Worm (Caenorhabditis elegans) whole organism, early embryonic: ENCODE data around the gene C52B9.19.

Experiments
- B0310.2 ChIP-seq: sonication (generic microtip); optimal IDR thresholded peaks from 2 replicates; lab custom pipeline; 2016; ENCODE audit warnings: mild to moderate bottlenecking, missing genetic modification characterization, missing compliant biosample characterization
- F13C5.2 ChIP-seq: sonication (generic microtip); optimal IDR thresholded peaks from 2 replicates; lab custom pipeline; 2017; ENCODE audit warnings: mild to moderate bottlenecking, missing genetic modification characterization, inconsistent platforms, missing compliant biosample characterization
- aly-1 ChIP-seq: sonication (generic microtip); optimal IDR thresholded peaks from 2 replicates; lab custom pipeline; 2016; ENCODE audit warnings: missing genetic modification characterization, missing compliant biosample characterization
- ama-1 ChIP-seq: fragments of 150-350 bp; optimal IDR thresholded peaks from 2 replicates; lab custom pipeline; 2014
- ceh-13 ChIP-seq: fragments of 200-800 bp; sonication (Bioruptor generic); optimal IDR thresholded peaks from 2 replicates; lab custom pipeline; 2018; ENCODE audit warnings: mild to moderate bottlenecking, missing genetic modification characterization, missing compliant biosample characterization
- ceh-36 ChIP-seq: sonication (generic microtip); optimal IDR thresholded peaks from 2 replicates; lab custom pipeline; 2016; ENCODE audit warnings: missing genetic modification characterization, inconsistent platforms, missing compliant biosample characterization
- ets-7 ChIP-seq: sonication (generic microtip); optimal IDR thresholded peaks from 2 replicates; lab custom pipeline; 2016; ENCODE audit warnings: missing genotype, missing genetic modification characterization, missing compliant biosample characterization
- flt-1 ChIP-seq: fragments of 200-800 bp; sonication (Bioruptor generic); IDR thresholded peaks from 2 replicates; pipeline ENCODE4 v1.3.6; 2022; ENCODE audit warnings: missing genetic modification characterization, missing compliant biosample characterization
- hmbx-1 ChIP-seq: sonication (generic microtip); optimal IDR thresholded peaks from 2 replicates; lab custom pipeline; 2016; ENCODE audit warnings: mild to moderate bottlenecking, missing genetic modification characterization, missing compliant biosample characterization
- hmg-4 ChIP-seq: fragments of 200-800 bp; sonication (Bioruptor generic); optimal IDR thresholded peaks from 2 replicates; lab custom pipeline; 2018; ENCODE audit warnings: mild to moderate bottlenecking, missing genetic modification characterization, missing compliant biosample characterization
- hnd-1 ChIP-seq: sonication (generic microtip); optimal IDR thresholded peaks from 2 replicates; lab custom pipeline; 2016; ENCODE audit warnings: missing genetic modification characterization, missing compliant biosample characterization
- pes-1 ChIP-seq: fragments of 200-800 bp; sonication (Bioruptor generic); IDR thresholded peaks from 2 replicates; pipeline ENCODE4 v1.3.6; 2022; ENCODE audit warnings: missing genetic modification reagents, missing genetic modification characterization, missing compliant biosample characterization
- scrt-1 ChIP-seq: fragments of 200-800 bp; sonication (Bioruptor generic); IDR thresholded peaks from 2 replicates; pipeline ENCODE4 v1.3.6; 2022; ENCODE audit warnings: missing genetic modification characterization, missing compliant biosample characterization
- sea-1 ChIP-seq: fragments of 200-800 bp; sonication (Bioruptor generic); conservative IDR thresholded peaks from 2 replicates; pipeline ENCODE4 v1.3.6; 2022; ENCODE audit warnings: missing genetic modification characterization, missing compliant biosample characterization
- tbx-11 ChIP-seq: fragments of 200-800 bp; sonication (Bioruptor generic); IDR thresholded peaks from 2 replicates; pipeline ENCODE4 v1.3.6; 2022; ENCODE audit warnings: missing genetic modification characterization, missing compliant biosample characterization
- tbx-37 ChIP-seq: fragments of 200-800 bp; sonication (Bioruptor generic); conservative IDR thresholded peaks from 2 replicates; pipeline ENCODE4 v1.3.6; 2022; ENCODE audit warnings: missing genetic modification reagents, missing genetic modification characterization, missing compliant biosample characterization
- tra-4 ChIP-seq: sonication (generic microtip); optimal IDR thresholded peaks from 2 replicates; lab custom pipeline; 2017; ENCODE audit warnings: missing genetic modification characterization, missing compliant biosample characterization

C52B9.19 gene

ce11 chrX:4284470-4284869 lies 2.1 kb downstream of the C52B9.19 start:
- TF ChIP-seq ceh-13 (GFP tag; lab: Kevin White, UChicago), result no peak

DNA sequence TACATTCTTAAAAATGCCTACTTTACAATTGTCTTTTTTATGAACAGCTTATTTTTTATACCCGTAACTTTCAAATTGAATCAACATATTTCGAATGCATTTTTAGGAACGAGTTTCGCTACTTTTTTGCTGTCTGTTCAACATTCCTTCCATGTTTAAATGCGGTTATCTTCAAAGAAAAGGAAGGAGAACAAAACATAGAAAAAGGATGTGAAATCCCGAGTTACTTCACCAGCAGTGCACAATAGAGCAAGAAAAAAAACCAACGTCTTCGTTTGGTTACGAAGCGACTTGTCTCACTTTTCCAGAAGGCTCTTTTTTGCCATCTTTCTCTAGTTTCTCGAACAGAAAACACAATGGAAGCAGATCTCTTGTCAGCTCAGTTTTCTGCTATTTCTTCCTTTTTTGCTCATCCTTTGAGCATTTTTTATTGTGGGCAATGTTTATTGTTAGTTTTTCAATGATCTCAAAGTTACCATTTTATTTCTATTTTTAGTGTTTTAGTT lies 3.4 kb downstream of the C52B9.19 start, which contains the start of gene cka-2:
Gene cka-2 (plus strand): TSS at position 456 of the 506 bp plus-strand sequence.
- TF ChIP-seq hmg-4, result no peak
- TF ChIP-seq ceh-13 (GFP tag; lab: Kevin White, UChicago), result no peak
- no peak for TF ChIP-seq aly-1
- TF ChIP-seq ceh-36, result no peak
- TF ChIP-seq tra-4 (tag; lab: Kevin White, UChicago), result no peak
- TF ChIP-seq ama-1 (lab: Kevin White, UChicago), result no peak
- no peak for TF ChIP-seq F13C5.2 (tag; lab: Kevin White, UChicago)
- TF ChIP-seq hmbx-1 (tag; lab: Kevin White, UChicago), result no peak
- no peak for TF ChIP-seq tbx-11 (GFP tag; lab: Robert Waterston, UW)
- no peak for TF ChIP-seq flt-1 (GFP tag; lab: Robert Waterston, UW)

DNA sequence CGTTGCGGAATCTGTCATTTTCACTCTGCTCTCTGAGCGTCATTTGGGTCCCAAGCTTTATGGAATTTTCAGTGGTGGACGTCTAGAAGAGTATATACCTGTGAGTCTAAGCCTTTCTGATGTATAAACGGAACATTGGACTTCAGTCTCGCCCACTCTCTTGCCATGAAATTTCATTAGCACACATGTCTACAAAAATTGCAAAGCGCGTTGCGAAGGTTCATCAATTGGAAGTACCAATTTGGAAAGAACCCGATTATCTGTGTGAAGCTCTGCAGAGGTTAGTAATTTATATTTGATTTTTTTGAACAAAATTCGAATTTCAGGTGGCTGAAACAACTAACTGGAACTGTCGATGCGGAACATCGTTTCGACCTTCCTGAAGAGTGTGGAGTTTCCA lies 7.5 kb downstream of the C52B9.19 start:
- no peak for TF ChIP-seq B0310.2 (tag; lab: Kevin White, UChicago)
- no peak for TF ChIP-seq tbx-11 (GFP tag; lab: Robert Waterston, UW)
- TF ChIP-seq scrt-1 (GFP tag; lab: Robert Waterston, UW), result no peak
- TF ChIP-seq ceh-36, result no peak
- TF ChIP-seq aly-1, result no peak
- TF ChIP-seq ets-7 (tag; lab: Kevin White, UChicago), result no peak
- TF ChIP-seq sea-1 (GFP tag; lab: Robert Waterston, UW), result no peak
- no peak for TF ChIP-seq F13C5.2 (tag; lab: Kevin White, UChicago)
- TF ChIP-seq tbx-37 (GFP tag; lab: Robert Waterston, UW), result no peak
- no peak for TF ChIP-seq ceh-13 (GFP tag; lab: Kevin White, UChicago)
- no peak for TF ChIP-seq tra-4 (tag; lab: Kevin White, UChicago)
- no peak for TF ChIP-seq hmbx-1 (tag; lab: Kevin White, UChicago)

DNA sequence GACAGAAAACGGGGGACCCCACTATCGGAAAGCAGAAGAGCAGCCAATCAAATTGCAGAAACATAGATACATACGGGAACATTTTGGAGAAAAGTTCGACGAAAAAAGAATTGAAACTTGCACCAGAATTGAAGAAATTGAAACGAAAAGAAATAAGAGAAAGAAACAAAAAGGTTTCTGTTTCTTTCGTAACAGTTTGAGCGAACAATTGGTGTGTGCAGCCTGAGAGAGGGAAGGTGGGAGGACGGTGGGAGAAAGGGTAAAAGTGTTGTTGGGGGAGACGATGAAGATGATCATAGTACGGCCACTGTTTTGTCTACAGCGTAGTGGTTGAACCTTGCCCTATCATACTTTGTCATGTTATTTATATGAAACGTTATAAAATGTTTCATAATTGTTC lies 12.6 kb downstream of the C52B9.19 start:
- TF ChIP-seq scrt-1 (GFP tag; lab: Robert Waterston, UW) (no peak), ets-7 (tag; lab: Kevin White, UChicago) (no peak), hmbx-1 (tag; lab: Kevin White, UChicago) (no peak), tbx-11 (GFP tag; lab: Robert Waterston, UW) (no peak), B0310.2 (tag; lab: Kevin White, UChicago) (no peak), F13C5.2 (tag; lab: Kevin White, UChicago) (no peak), flt-1 (GFP tag; lab: Robert Waterston, UW) (no peak), hmg-4 (no peak), tra-4 (tag; lab: Kevin White, UChicago) (no peak), tbx-37 (GFP tag; lab: Robert Waterston, UW) (no peak), aly-1 (no peak), ceh-13 (GFP tag; lab: Kevin White, UChicago) (no peak), ama-1 (lab: Kevin White, UChicago) (no peak), pes-1 (no peak), ceh-36 (no peak)

DNA sequence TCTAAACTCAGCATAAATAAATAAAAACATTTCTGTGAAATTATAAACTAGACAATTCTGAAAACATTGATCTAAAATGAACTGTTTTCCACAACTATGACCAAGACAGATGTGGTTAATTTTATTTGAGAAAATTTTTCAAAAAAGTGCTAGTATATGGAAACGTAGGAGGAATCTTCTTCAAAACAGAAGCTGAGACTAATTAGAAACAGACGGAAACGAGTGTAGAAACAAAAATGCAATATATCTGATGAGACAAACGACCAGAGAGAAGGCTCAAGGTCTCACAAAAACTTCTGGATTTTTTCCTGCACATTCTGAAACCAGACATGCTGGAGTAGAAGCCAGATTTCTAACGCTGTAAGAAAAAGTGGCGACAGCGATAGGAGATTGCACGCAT lies 13.6 kb downstream of the C52B9.19 start:
- TF ChIP-seq ceh-13 (GFP tag; lab: Kevin White, UChicago) (no peak), hmg-4 (no peak), tbx-37 (GFP tag; lab: Robert Waterston, UW) (no peak), ets-7 (tag; lab: Kevin White, UChicago) (no peak), tbx-11 (GFP tag; lab: Robert Waterston, UW) (no peak), tra-4 (tag; lab: Kevin White, UChicago) (no peak), pes-1 (no peak), sea-1 (GFP tag; lab: Robert Waterston, UW) (no peak), hmbx-1 (tag; lab: Kevin White, UChicago) (no peak), B0310.2 (tag; lab: Kevin White, UChicago) (no peak), ceh-36 (no peak), hnd-1 (no peak), ama-1 (lab: Kevin White, UChicago) (no peak), scrt-1 (GFP tag; lab: Robert Waterston, UW) (no peak), flt-1 (GFP tag; lab: Robert Waterston, UW) (no peak), F13C5.2 (tag; lab: Kevin White, UChicago) (no peak), aly-1 (no peak)

ce11 chrX:4297452-4297851 lies 15.1 kb downstream of the C52B9.19 start, which contains the start of gene paf-2:
Gene paf-2 (minus strand): TSS chrX:4297741.
- TF ChIP-seq B0310.2 (tag; lab: Kevin White, UChicago) (no peak), ama-1 (lab: Kevin White, UChicago) (no peak), hmbx-1 (tag; lab: Kevin White, UChicago) (no peak), sea-1 (GFP tag; lab: Robert Waterston, UW) (no peak), tbx-37 (GFP tag; lab: Robert Waterston, UW) (no peak), ceh-13 (GFP tag; lab: Kevin White, UChicago) (no peak), scrt-1 (GFP tag; lab: Robert Waterston, UW) (no peak), ceh-36 (no peak), F13C5.2 (tag; lab: Kevin White, UChicago) (no peak)

DNA sequence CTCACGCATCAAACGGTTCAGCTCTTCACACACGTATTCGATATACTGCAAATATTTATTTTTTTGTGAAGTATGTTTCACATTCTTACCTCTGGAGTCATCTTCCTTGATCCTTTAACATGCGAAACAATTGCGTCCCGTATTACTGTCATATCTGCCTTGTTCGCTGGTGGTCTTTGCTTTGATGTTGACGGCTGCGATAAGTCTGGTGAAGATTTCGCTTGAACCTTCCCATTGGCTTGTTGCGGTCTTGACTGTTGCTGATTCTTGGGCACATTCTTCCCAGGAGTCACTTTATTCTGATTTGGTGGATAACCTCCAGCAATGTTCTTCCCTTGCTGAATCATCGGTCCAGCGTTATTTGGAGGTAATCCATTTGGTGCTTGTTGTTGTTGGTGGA lies 20.8 kb downstream of the C52B9.19 start:
- no peak for TF ChIP-seq scrt-1 (GFP tag; lab: Robert Waterston, UW)
- TF ChIP-seq ama-1 (lab: Kevin White, UChicago), result no peak
- no peak for TF ChIP-seq hmbx-1 (tag; lab: Kevin White, UChicago)
- TF ChIP-seq ceh-36, result no peak
- no peak for TF ChIP-seq aly-1
- no peak for TF ChIP-seq ceh-13 (GFP tag; lab: Kevin White, UChicago)
- TF ChIP-seq hmg-4, result no peak
- TF ChIP-seq tbx-37 (GFP tag; lab: Robert Waterston, UW), result no peak
- no peak for TF ChIP-seq flt-1 (GFP tag; lab: Robert Waterston, UW)
- no peak for TF ChIP-seq sea-1 (GFP tag; lab: Robert Waterston, UW)
- TF ChIP-seq tra-4 (tag; lab: Kevin White, UChicago), result no peak
- no peak for TF ChIP-seq F13C5.2 (tag; lab: Kevin White, UChicago)
- TF ChIP-seq B0310.2 (tag; lab: Kevin White, UChicago), result no peak
- no peak for TF ChIP-seq hnd-1
- no peak for TF ChIP-seq pes-1
- no peak for TF ChIP-seq tbx-11 (GFP tag; lab: Robert Waterston, UW)
- TF ChIP-seq ets-7 (tag; lab: Kevin White, UChicago), result no peak
